Worm (Caenorhabditis elegans) whole organism, L4 larva: ENCODE results near the gene fbxa-86.

Experiments used
- D1046.2 ChIP-seq: fragments of 200-800 bp; sonication (Bioruptor generic); IDR thresholded peaks from 2 replicates; pipeline ENCODE4 v1.3.6; 2022; ENCODE audit warnings: missing genetic modification characterization, missing compliant biosample characterization
- Y48G9A.11 ChIP-seq: fragments of 200-800 bp; sonication (Bioruptor generic); IDR thresholded peaks from 2 replicates; pipeline ENCODE4 v1.3.6; 2022; ENCODE audit warnings: missing genetic modification reagents, missing genetic modification characterization, missing compliant biosample characterization
- Y5F2A.4 ChIP-seq: fragments of 200-800 bp; sonication (Bioruptor generic); optimal IDR thresholded peaks from 2 replicates; lab custom pipeline; 2018; ENCODE audit warnings: mild to moderate bottlenecking, missing genetic modification characterization, missing compliant biosample characterization
- aha-1 ChIP-seq: fragments of 150-350 bp; peaks from one replicate; lab custom pipeline; 2014; ENCODE audit warnings: missing biosample characterization, missing genetic modification characterization
- aly-2 ChIP-seq: sonication (generic microtip); optimal IDR thresholded peaks from 2 replicates; lab custom pipeline; 2018; ENCODE audit warnings: missing biosample characterization, missing genetic modification characterization
- ceh-44 ChIP-seq: fragments of 200-800 bp; sonication (Bioruptor generic); IDR thresholded peaks from 2 replicates; pipeline ENCODE4 v1.3.6; 2022; ENCODE audit warnings: missing genetic modification reagents, missing genetic modification characterization, missing compliant biosample characterization
- ces-1 ChIP-seq: fragments of 150-350 bp; sonication (generic microtip); optimal IDR thresholded peaks from 4 replicates; lab custom pipeline; 2014; ENCODE audit warnings: missing biosample characterization, missing genetic modification reagents, missing genetic modification characterization
- daf-16 ChIP-seq, 3 experiments: sonication (generic microtip); optimal IDR thresholded peaks; 2 replicates each; lab custom pipeline; 2016 to 2017; ENCODE audit warnings: missing genetic modification characterization in 3 of 3, missing genetic modification reagents in 3 of 3, mild to moderate bottlenecking in 2 of 3, missing compliant biosample characterization in 2 of 3, missing biosample characterization in 1 of 3, moderate library complexity in 1 of 3
- daf-19 ChIP-seq: fragments of 200-800 bp; sonication (Bioruptor generic); conservative IDR thresholded peaks from 2 replicates; pipeline ENCODE4 v1.3.6; 2022; ENCODE audit warnings: missing genetic modification characterization, missing compliant biosample characterization
- daf-8 ChIP-seq: fragments of 200-800 bp; sonication (Bioruptor generic); IDR thresholded peaks from 2 replicates; pipeline ENCODE4 v1.3.6; 2022; ENCODE audit warnings: missing genetic modification characterization, missing compliant biosample characterization
- dpl-1 ChIP-seq: fragments of 150-350 bp; optimal IDR thresholded peaks from 2 replicates; lab custom pipeline; 2014; ENCODE audit warnings: missing biosample characterization, missing genetic modification reagents, missing genetic modification characterization
- hif-1 ChIP-seq, 2 experiments: sonication (generic microtip); optimal IDR thresholded peaks; 2 replicates each; lab custom pipeline; 2016 to 2017; ENCODE audit warnings: missing compliant biosample characterization in 2 of 2, missing genetic modification characterization in 2 of 2, missing genetic modification reagents in 2 of 2, missing genotype in 2 of 2, mild to moderate bottlenecking in 1 of 2
- hlh-11 ChIP-seq: fragments of 200-800 bp; sonication (Bioruptor generic); optimal IDR thresholded peaks from 2 replicates; lab custom pipeline; 2018; ENCODE audit warnings: mild to moderate bottlenecking, missing genetic modification characterization, missing compliant biosample characterization
- lim-7 ChIP-seq: fragments of 200-800 bp; sonication (Bioruptor generic); IDR thresholded peaks from 2 replicates; pipeline ENCODE4 v1.3.6; 2022; ENCODE audit warnings: missing genetic modification characterization, missing compliant biosample characterization
- lin-1 ChIP-seq: fragments of 200-800 bp; sonication (Bioruptor generic); IDR thresholded peaks from 2 replicates; pipeline ENCODE4 v1.3.6; 2022; ENCODE audit warnings: missing genetic modification reagents, missing genetic modification characterization, missing compliant biosample characterization
- lin-15B ChIP-seq: fragments of 150-350 bp; sonication (generic microtip); optimal IDR thresholded peaks from 3 replicates; lab custom pipeline; 2014; ENCODE audit warnings: missing biosample characterization, missing genetic modification characterization
- lin-29 ChIP-seq: fragments of 200-800 bp; sonication (Bioruptor generic); IDR thresholded peaks from 2 replicates; pipeline ENCODE4 v1.3.6; 2022; ENCODE audit warnings: missing genetic modification reagents, missing genetic modification characterization, missing compliant biosample characterization
- lin-38 ChIP-seq: fragments of 200-800 bp; sonication (Bioruptor generic); IDR thresholded peaks from 2 replicates; pipeline ENCODE4 v1.3.6; 2022; ENCODE audit warnings: missing genetic modification reagents, missing genetic modification characterization, missing compliant biosample characterization
- mdt-29 ChIP-seq: fragments of 200-800 bp; sonication (Bioruptor generic); IDR thresholded peaks from 2 replicates; pipeline ENCODE4 v1.3.6; 2022; ENCODE audit warnings: missing genetic modification reagents, missing genetic modification characterization, missing compliant biosample characterization
- mxl-2 ChIP-seq: fragments of 200-800 bp; sonication (Bioruptor generic); conservative IDR thresholded peaks from 2 replicates; pipeline ENCODE4 v1.3.6; 2022; ENCODE audit warnings: missing genetic modification reagents, missing genetic modification characterization, missing compliant biosample characterization
- mxl-3 ChIP-seq: fragments of 200-800 bp; sonication (Bioruptor generic); optimal IDR thresholded peaks from 2 replicates; lab custom pipeline; 2018; ENCODE audit warnings: mild to moderate bottlenecking, missing genetic modification characterization, missing compliant biosample characterization
- nhr-10 ChIP-seq: fragments of 150-350 bp; optimal IDR thresholded peaks from 2 replicates; lab custom pipeline; 2014; ENCODE audit warnings: missing biosample characterization, missing genetic modification characterization
- nhr-102 ChIP-seq: sonication (generic microtip); optimal IDR thresholded peaks from 2 replicates; lab custom pipeline; 2016; ENCODE audit warnings: mild to moderate bottlenecking, missing genetic modification characterization, moderate library complexity, missing compliant biosample characterization
- nhr-41 ChIP-seq: fragments of 200-800 bp; sonication (Bioruptor generic); IDR thresholded peaks from 2 replicates; pipeline ENCODE4 v1.3.6; 2022; ENCODE audit warnings: missing genetic modification reagents, missing genetic modification characterization, missing compliant biosample characterization
- nhr-77 ChIP-seq: fragments of 150-350 bp; optimal IDR thresholded peaks from 2 replicates; lab custom pipeline; 2014; ENCODE audit warnings: missing biosample characterization, missing genetic modification characterization
- php-3 ChIP-seq: fragments of 200-800 bp; sonication (Bioruptor generic); IDR thresholded peaks from 2 replicates; pipeline ENCODE4 v1.3.6; 2022; ENCODE audit warnings: missing genetic modification reagents, missing genetic modification characterization, missing compliant biosample characterization
- saeg-2 ChIP-seq: fragments of 200-800 bp; sonication (Bioruptor generic); IDR thresholded peaks from 2 replicates; pipeline ENCODE4 v1.3.6; 2022; ENCODE audit warnings: missing genetic modification reagents, missing genetic modification characterization, missing compliant biosample characterization
- set-16 ChIP-seq: fragments of 200-800 bp; sonication (Bioruptor generic); IDR thresholded peaks from 2 replicates; pipeline ENCODE4 v1.3.6; 2022; ENCODE audit warnings: missing genetic modification reagents, missing genetic modification characterization, missing compliant biosample characterization
- skn-1 ChIP-seq: fragments of 150-350 bp; optimal IDR thresholded peaks from 2 replicates; lab custom pipeline; 2014; ENCODE audit warnings: missing biosample characterization, missing genetic modification characterization
- snpc-1.2 ChIP-seq: fragments of 200-800 bp; sonication (Bioruptor generic); IDR thresholded peaks from 2 replicates; pipeline ENCODE4 v1.3.6; 2022; ENCODE audit warnings: missing genetic modification reagents, missing genetic modification characterization, missing compliant biosample characterization
- tag-97 ChIP-seq: fragments of 200-800 bp; sonication (Bioruptor generic); IDR thresholded peaks from 2 replicates; pipeline ENCODE4 v1.3.6; 2022; ENCODE audit warnings: missing genetic modification characterization, missing compliant biosample characterization
- unc-39 ChIP-seq: sonication (generic microtip); optimal IDR thresholded peaks from 2 replicates; lab custom pipeline; 2017; ENCODE audit warnings: missing biosample characterization, missing genetic modification characterization
- unc-62 ChIP-seq, 3 experiments: fragments of 150-350 bp in 1 of 3; sonication (generic microtip); optimal IDR thresholded peaks in 2 of 3; peaks in 1 of 3; 1 replicate in 1 of 3; 2 replicates in 2 of 3; lab custom pipeline; 2014 to 2017; ENCODE audit warnings: missing biosample characterization in 3 of 3, missing genetic modification characterization in 3 of 3, missing genetic modification reagents in 3 of 3, missing genotype in 1 of 3
- zag-1 ChIP-seq: fragments of 150-350 bp; optimal IDR thresholded peaks from 2 replicates; lab custom pipeline; 2014; ENCODE audit warnings: missing biosample characterization, missing genetic modification characterization
- zfp-3 ChIP-seq: fragments of 200-800 bp; sonication (Bioruptor generic); conservative IDR thresholded peaks from 2 replicates; pipeline ENCODE4 v1.3.6; 2022; ENCODE audit warnings: missing genetic modification reagents, missing genetic modification characterization, missing compliant biosample characterization
- zip-11 ChIP-seq: fragments of 200-800 bp; sonication (Bioruptor generic); IDR thresholded peaks from 2 replicates; pipeline ENCODE4 v1.3.6; 2022; ENCODE audit warnings: missing genetic modification characterization, missing compliant biosample characterization
- zip-2 ChIP-seq: fragments of 150-350 bp; optimal IDR thresholded peaks from 2 replicates; lab custom pipeline; 2014; ENCODE audit warnings: missing biosample characterization, missing genetic modification characterization

fbxa-86 gene

ce11 chrIV:4982477-4982876, 44.7 kb upstream of the fbxa-86 start, which contains the start of gene E03H12.4:
Gene E03H12.4 (plus strand): TSS chrIV:4982596.
- no peak for TF ChIP-seq dpl-1 (GFP tag; lab: Kevin White, UChicago)
- peak in 1 of 2 experiments; percentile 96 for TF ChIP-seq unc-62 (GFP tag; optimal IDR thresholded peaks at IDR 0.05 in 1 of 2; lab: Kevin White, UChicago)
- no peak for TF ChIP-seq unc-62 (tag; optimal IDR thresholded peaks at IDR 0.05; lab: Kevin White, UChicago)

DNA sequence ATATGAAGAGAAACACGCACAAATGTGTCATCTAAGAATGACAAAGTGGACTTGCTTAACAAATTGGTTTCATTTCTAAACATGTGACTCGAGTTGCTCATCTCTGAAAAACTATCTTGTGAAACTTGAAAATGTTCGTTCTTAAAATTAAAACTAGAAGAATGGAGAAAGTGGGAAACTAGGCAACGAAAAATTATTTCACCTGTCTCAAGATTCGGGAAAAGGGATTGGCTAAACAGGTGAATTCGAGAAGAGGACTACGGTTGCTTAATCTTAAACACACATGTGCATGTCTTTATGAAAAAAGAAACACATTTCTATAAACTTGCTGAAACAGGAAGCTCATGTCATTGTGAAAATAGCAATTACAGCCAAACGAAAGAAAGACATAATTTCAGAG, 43.2 kb upstream of the fbxa-86 start, which contains the start of gene srz-24:
Gene srz-24 (minus strand): TSS at position 101 of the 400 bp plus-strand sequence.
- TF ChIP-seq tag-97 (GFP tag; lab: Robert Waterston, UW) (no peak), daf-19 (GFP tag; lab: Robert Waterston, UW) (no peak), zip-2 (tag; lab: Kevin White, UChicago) (no peak), aly-2 (tag; lab: Kevin White, UChicago) (no peak), lin-1 (no peak)

- TF ChIP-seq zag-1 (tag; lab: Kevin White, UChicago) (no peak), ces-1 (GFP tag; lab: Kevin White, UChicago) (no peak), nhr-77 (tag; lab: Kevin White, UChicago) (no peak), tag-97 (GFP tag; lab: Robert Waterston, UW) (no peak), mxl-2 (GFP tag; lab: Robert Waterston, UW) (0 out of 2 replicates have a peak, but pooled peaks have one; percentile 8), set-16 (GFP tag; lab: Robert Waterston, UW) (peak; percentile 91; the same call in 1 of the 2 replicates)
- TF ChIP-seq, all 104 proteins: peak for 2
Measured at ce11 chrIV:4977176-4977693, 39.4 kb upstream of the fbxa-86 start, which contains the start of gene E03H12.5. Gene E03H12.5 (plus strand): TSS chrIV:4977226.

DNA sequence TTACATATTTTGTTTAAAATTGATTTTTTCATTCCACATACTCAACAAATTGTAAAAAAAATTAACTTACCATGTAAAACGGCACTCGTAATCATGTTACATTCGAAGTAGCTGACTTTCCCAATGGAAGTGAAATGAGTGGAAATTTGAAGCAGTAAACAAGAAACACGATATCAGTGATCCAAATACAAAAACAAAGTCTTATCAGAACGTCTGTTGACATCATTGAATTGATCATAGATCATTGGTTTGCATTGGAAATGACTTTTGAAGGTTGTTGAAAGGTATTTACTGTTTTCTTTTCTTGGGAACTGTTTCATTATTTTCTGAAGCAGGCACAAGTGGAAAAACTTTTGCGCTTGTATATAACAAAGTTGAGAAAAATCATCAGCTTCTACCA, 38.2 kb upstream of the fbxa-86 start, which contains the start of gene Y9C9A.16:
Gene Y9C9A.16 (minus strand): TSS at position 131 of the 400 bp plus-strand sequence.
- TF ChIP-seq mxl-2 (GFP tag; lab: Robert Waterston, UW) (no peak), Y48G9A.11 (no peak), daf-16 (GFP tag; optimal IDR thresholded peaks at IDR 0.05; lab: Kevin White, UChicago) (no peak), daf-16 (tag; optimal IDR thresholded peaks at IDR 0.05; lab: Kevin White, UChicago) (peak; percentile 100), nhr-77 (tag; lab: Kevin White, UChicago) (no peak), D1046.2 (GFP tag; lab: Robert Waterston, UW) (no peak), skn-1 (no peak), snpc-1.2 (GFP tag; lab: Robert Waterston, UW) (no peak), nhr-41 (GFP tag; lab: Robert Waterston, UW) (no peak), lin-29 (no peak), zfp-3 (GFP tag; lab: Robert Waterston, UW) (no peak), unc-62 (GFP tag; optimal IDR thresholded peaks at IDR 0.05 in 1 of 2; lab: Kevin White, UChicago) (peak in 1 of 2 experiments; percentile 57), unc-62 (tag; optimal IDR thresholded peaks at IDR 0.05; lab: Kevin White, UChicago) (no peak), ceh-44 (no peak), Y5F2A.4 (GFP tag; lab: Kevin White, UChicago) (no peak), unc-39 (tag; lab: Kevin White, UChicago) (no peak), daf-8 (no peak)

- TF ChIP-seq nhr-102 (tag; lab: Kevin White, UChicago) (no peak), hif-1 (tag; optimal IDR thresholded peaks at IDR 0.05; lab: Kevin White, UChicago) (no peak), hlh-11 (tag; lab: Kevin White, UChicago) (no peak), zip-11 (no peak), nhr-10 (tag; lab: Kevin White, UChicago) (no peak), set-16 (GFP tag; lab: Robert Waterston, UW) (no peak), zfp-3 (GFP tag; lab: Robert Waterston, UW) (no peak), zag-1 (tag; lab: Kevin White, UChicago) (no peak), lin-15B (tag; lab: Kevin White, UChicago) (no peak), zip-2 (tag; lab: Kevin White, UChicago) (no peak), mxl-3 (GFP tag; lab: Kevin White, UChicago) (no peak), aha-1 (no peak), lin-38 (GFP tag; lab: Robert Waterston, UW) (no peak), saeg-2 (GFP tag; lab: Robert Waterston, UW) (no peak), lim-7 (GFP tag; lab: Robert Waterston, UW) (no peak), mdt-29 (GFP tag; lab: Robert Waterston, UW) (no peak), php-3 (no peak)
Measured at ce11 chrIV:4969419-4969818, 31.6 kb upstream of the fbxa-86 start, which contains the start of gene Y9C9A.13. Gene Y9C9A.13 (minus strand): TSS chrIV:4969519.
